Worm (Caenorhabditis elegans): ENCODE measurements around the gene F17A2.16.

- TF ChIP-seq him-1 (tag; optimal IDR thresholded peaks at IDR 0.05) (no peak), dao-5 (tag; optimal IDR thresholded peaks at IDR 0.05) (no peak)
Observed at ce11 chrX:12326424-12326823, 18.2 kb downstream of the F17A2.16 start, which contains the start of gene srd-41.

All from whole organism, L4/young adult.